Fruit fly (Drosophila melanogaster) whole organism, larva: ENCODE measurements around the gene CG7945.

Experiments
- noc ChIP-seq: fragments of 200-800 bp; sonication (Bioruptor generic); optimal IDR thresholded peaks from 3 replicates; lab custom pipeline; 2019; ENCODE audit warnings: missing biosample characterization, mild to moderate bottlenecking, missing genetic modification characterization, moderate library complexity

CG7945 gene

DNA sequence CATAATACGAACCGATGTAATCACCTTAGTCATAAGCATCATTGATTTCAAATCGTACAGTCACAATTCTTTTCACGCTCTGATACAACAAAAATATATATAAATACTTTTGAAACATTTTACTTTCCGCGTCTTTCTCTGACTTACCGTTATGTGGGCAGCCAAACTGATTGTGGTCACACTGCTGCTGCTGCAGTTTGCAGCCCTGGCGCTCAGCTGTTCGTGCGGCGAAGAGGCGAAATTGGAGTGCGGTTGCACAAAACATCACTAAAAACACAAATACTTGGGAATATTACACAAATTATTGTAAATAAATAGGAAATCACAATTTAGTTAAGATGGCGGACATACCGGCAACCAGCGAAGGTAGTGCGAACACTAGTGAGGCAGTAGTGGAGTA is 14.5 kb downstream of the CG7945 start, which contains the start of the genes gdl and gdl-ORF39:
TSS of gene gdl (plus strand) at position 48 of the 400 bp plus-strand sequence.
TSS of gene gdl-ORF39 (plus strand) at position 48 of the 400 bp plus-strand sequence.
- TF ChIP-seq noc (tag; lab: Kevin White, UChicago): no peak

dm6 chr3L:15508750-15509149 is 15.2 kb downstream of the CG7945 start, which contains the start of gene Z600:
TSS of gene Z600 (plus strand) at chr3L:15509061.
- no peak for TF ChIP-seq noc (tag; lab: Kevin White, UChicago)

DNA sequence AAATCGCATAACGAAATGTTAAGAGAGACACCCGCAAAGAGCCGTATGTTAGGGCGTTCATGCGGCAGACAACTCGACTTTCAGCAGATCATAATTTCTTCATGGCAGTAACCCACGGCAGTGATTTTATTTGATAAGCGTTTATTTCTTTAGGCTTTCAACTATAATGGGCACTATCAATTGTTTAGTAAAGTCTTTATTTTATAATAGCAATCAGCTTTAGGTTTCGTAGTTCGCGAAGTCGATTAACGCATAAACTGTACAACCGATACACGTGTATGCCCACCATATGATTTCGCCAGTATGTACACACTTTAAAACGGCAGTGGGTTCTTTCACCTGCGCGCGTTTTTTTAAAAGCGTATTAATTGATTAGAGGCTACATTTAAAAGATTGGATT is 15.7 kb downstream of the CG7945 start, which contains the start of gene CG7841:
TSS of gene CG7841 (minus strand) at position 20 of the 400 bp plus-strand sequence.
- TF ChIP-seq noc (tag; lab: Kevin White, UChicago): peak; percentile 99

dm6 chr3L:15507148-15507896 is 16.6 kb downstream of the CG7945 start:
- TF ChIP-seq noc (tag; lab: Kevin White, UChicago): no peak

- no peak for TF ChIP-seq noc (tag; lab: Kevin White, UChicago)
Measured at dm6 chr3L:15506174-15506926, 17.6 kb downstream of the CG7945 start.

DNA sequence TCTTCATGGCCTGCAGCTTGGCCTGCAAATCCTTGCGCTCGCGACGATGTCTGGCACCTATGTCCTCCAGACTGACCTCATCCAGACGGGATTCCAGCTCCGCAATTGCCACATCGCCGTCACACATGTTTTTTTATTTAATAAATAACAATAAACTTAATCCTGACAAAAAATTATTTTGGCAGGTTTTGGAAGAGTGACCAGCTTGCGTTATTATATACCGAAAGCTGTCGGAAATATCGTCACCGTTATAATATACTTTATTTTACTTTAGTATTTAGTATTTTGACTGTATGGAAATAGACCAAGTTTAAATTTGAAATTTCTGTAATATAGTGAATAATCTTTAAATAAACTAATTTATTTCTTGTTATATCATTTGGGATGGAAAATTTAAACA is 19.2 kb downstream of the CG7945 start, which contains the start of gene CG7857:
TSS of gene CG7857 (minus strand) at position 208 of the 400 bp plus-strand sequence.
- no peak for TF ChIP-seq noc (tag; lab: Kevin White, UChicago)

DNA sequence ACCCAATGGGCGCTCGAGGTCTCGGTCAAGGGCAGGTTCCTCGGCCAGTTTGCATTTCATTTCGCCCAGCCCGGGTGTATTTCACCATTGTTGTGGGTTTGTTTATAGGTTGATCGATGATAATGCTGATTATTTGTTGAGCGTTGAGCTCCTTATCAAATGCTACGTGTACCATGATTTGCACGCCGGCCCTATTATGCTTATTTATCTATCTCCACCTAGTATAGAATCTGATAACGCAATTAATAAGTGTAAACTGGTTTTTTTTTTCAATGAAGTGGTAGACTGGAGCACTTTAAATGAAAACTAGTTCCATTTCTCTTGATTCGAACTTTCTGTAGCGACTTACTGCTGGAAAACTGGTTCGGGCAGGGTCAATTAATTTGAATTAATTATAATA is 21.7 kb downstream of the CG7945 start:
- TF ChIP-seq noc (tag; lab: Kevin White, UChicago): no peak

dm6 chr3L:15501646-15501972 is 22.3 kb downstream of the CG7945 start:
- TF ChIP-seq noc (tag; lab: Kevin White, UChicago): peak; percentile 9

- peak; percentile 12 for TF ChIP-seq noc (tag; lab: Kevin White, UChicago)
Measured at dm6 chr3L:15500813-15501645, 22.9 kb downstream of the CG7945 start, which contains the start of gene CG7272. TSS of gene CG7272 (plus strand) at chr3L:15500938.

- no peak for TF ChIP-seq noc (tag; lab: Kevin White, UChicago)
Measured at dm6 chr3L:15498745-15499144, 25.2 kb downstream of the CG7945 start, which contains the start of gene CG7275. TSS of gene CG7275 (plus strand) at chr3L:15498959.

DNA sequence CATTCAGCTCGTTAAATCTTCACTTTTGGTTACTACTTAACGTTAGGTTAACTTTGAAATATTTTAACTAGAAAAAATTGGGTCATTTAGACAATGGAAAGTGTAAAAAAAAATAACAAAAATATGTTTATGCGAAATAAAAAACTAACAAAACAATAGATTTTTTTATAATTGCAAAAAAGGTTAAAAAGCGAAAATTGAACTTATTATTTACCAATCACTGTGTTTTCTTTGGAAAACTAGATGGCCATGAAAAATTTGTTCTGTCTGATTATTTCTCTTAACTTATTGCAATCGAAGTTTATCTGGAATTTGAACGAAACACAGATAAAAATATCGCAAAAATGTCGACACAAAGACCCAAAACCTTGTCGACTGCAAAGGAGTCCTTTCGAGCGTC is 26.0 kb downstream of the CG7945 start, which contains the start of gene CG7276:
TSS of gene CG7276 (plus strand) at position 301 of the 400 bp plus-strand sequence.
- no peak for TF ChIP-seq noc (tag; lab: Kevin White, UChicago)

dm6 chr3L:15496274-15496673 is 27.7 kb downstream of the CG7945 start, which contains the start of gene CG13455:
TSS of gene CG13455 (plus strand) at chr3L:15496574.
- no peak for TF ChIP-seq noc (tag; lab: Kevin White, UChicago)

DNA sequence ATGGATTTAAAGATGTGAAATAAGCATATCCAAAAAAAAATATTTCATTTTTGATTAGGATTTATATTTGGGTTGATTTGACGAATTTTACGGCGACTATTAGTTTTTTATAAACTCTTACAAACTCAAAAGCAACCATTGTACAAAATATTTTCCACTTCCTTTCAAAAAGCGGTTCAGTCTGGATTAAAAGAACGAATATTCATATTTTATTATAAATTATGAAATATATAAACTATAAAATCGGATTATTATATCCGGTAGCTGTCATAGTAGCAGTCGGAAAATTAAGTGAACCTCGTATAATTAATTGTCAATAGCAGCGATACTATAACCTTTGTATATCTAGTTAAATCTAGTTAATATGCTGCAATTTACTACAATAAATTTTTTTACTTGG is 28.5 kb downstream of the CG7945 start, which contains the start of gene CG12355:
TSS of gene CG12355 (minus strand) at position 101 of the 400 bp plus-strand sequence.
- no peak for TF ChIP-seq noc (tag; lab: Kevin White, UChicago)

- TF ChIP-seq noc (tag; lab: Kevin White, UChicago): no peak
Measured at dm6 chr3L:15494599-15495271, 29.2 kb downstream of the CG7945 start.
